Fruit fly (Drosophila melanogaster) whole organism, embryonic: Measurements from ENCODE around the gene Mettl2.

Experiments used
- Asciz ChIP-seq: fragments of 200-800 bp; sonication (Bioruptor generic); optimal IDR thresholded peaks from 2 replicates; lab custom pipeline; 2017; ENCODE audit warnings: missing biosample characterization, mild to moderate bottlenecking, missing genetic modification characterization, missing genetic modification reagents
- CG10366 ChIP-seq: fragments of 200-800 bp; sonication (Bioruptor generic); IDR thresholded peaks from 2 replicates; pipeline ENCODE4 v1.3.6; 2022; ENCODE audit warnings: missing biosample characterization, missing genetic modification characterization
- CG12155 ChIP-seq: fragments of 200-800 bp; sonication (Bioruptor generic); optimal IDR thresholded peaks from 3 replicates; lab custom pipeline; 2016; ENCODE audit warnings: missing biosample characterization, missing genetic modification characterization
- CG12659 ChIP-seq: fragments of 200-800 bp; sonication (Bioruptor generic); optimal IDR thresholded peaks from 3 replicates; lab custom pipeline; 2017; ENCODE audit warnings: mild to moderate bottlenecking, missing biosample characterization, missing genetic modification reagents, missing genetic modification characterization
- CG13296 ChIP-seq: fragments of 200-800 bp; sonication (Bioruptor generic); optimal IDR thresholded peaks from 3 replicates; lab custom pipeline; 2018; ENCODE audit warnings: missing biosample characterization, mild to moderate bottlenecking, missing genetic modification characterization
- CG13775 ChIP-seq: fragments of 200-800 bp; sonication (Bioruptor generic); optimal IDR thresholded peaks from 3 replicates; lab custom pipeline; 2017; ENCODE audit warnings: missing biosample characterization, mild to moderate bottlenecking, missing genetic modification characterization
- CG14441 ChIP-seq: fragments of 200-800 bp; sonication (Bioruptor generic); IDR thresholded peaks from 2 replicates; pipeline ENCODE4 v1.3.6; 2022; ENCODE audit warnings: missing biosample characterization, missing genetic modification characterization
- CG14667 ChIP-seq: fragments of 200-800 bp; sonication (Bioruptor generic); IDR thresholded peaks from 2 replicates; pipeline ENCODE4 v1.3.6; 2022; ENCODE audit warnings: missing biosample characterization, missing genetic modification characterization
- CG17361 ChIP-seq: fragments of 200-800 bp; sonication (Bioruptor generic); IDR thresholded peaks from 3 replicates; pipeline ENCODE4 v1.3.6; 2022; ENCODE audit warnings: missing biosample characterization, missing genetic modification characterization
- CG17385 ChIP-seq: fragments of 200-800 bp; sonication (Bioruptor generic); optimal IDR thresholded peaks from 3 replicates; lab custom pipeline; 2018; ENCODE audit warnings: missing biosample characterization, mild to moderate bottlenecking, missing genetic modification characterization
- CG18262 ChIP-seq: fragments of 200-800 bp; optimal IDR thresholded peaks from 3 replicates; lab custom pipeline; 2019; ENCODE audit warnings: missing biosample characterization, mild to moderate bottlenecking, missing genetic modification characterization, moderate library complexity
- CG1832 ChIP-seq: fragments of 200-800 bp; sonication (Bioruptor generic); optimal IDR thresholded peaks from 2 replicates; lab custom pipeline; 2017; ENCODE audit warnings: missing biosample characterization, mild to moderate bottlenecking, missing genetic modification characterization, inconsistent platforms
- CG18619 ChIP-seq: fragments of 200-800 bp; sonication (Bioruptor generic); optimal IDR thresholded peaks from 3 replicates; lab custom pipeline; 2017; ENCODE audit warnings: missing biosample characterization, mild to moderate bottlenecking, missing genetic modification characterization
- CG2120 ChIP-seq: fragments of 200-800 bp; sonication (Bioruptor generic); optimal IDR thresholded peaks from 3 replicates; lab custom pipeline; 2016; ENCODE audit warnings: missing biosample characterization, missing genetic modification characterization
- CG31224 ChIP-seq: fragments of 200-800 bp; sonication (Bioruptor generic); IDR thresholded peaks from 2 replicates; pipeline ENCODE4 v1.3.6; 2022; ENCODE audit warnings: missing biosample characterization, missing genetic modification characterization
- CG31441 ChIP-seq: fragments of 200-800 bp; sonication (Bioruptor generic); IDR thresholded peaks from 2 replicates; pipeline ENCODE4 v1.3.6; 2022; ENCODE audit warnings: missing biosample characterization, missing genetic modification characterization
- CG3407 ChIP-seq: fragments of 200-800 bp; sonication (Bioruptor generic); optimal IDR thresholded peaks from 2 replicates; lab custom pipeline; 2018; ENCODE audit warnings: missing biosample characterization, mild to moderate bottlenecking, missing genetic modification characterization
- CG3847 ChIP-seq: fragments of 200-800 bp; sonication (Bioruptor generic); IDR thresholded peaks from 2 replicates; pipeline ENCODE4 v1.3.6; 2022; ENCODE audit warnings: missing biosample characterization, missing genetic modification characterization
- CG4360 ChIP-seq: fragments of 200-800 bp; sonication (Bioruptor generic); IDR thresholded peaks from 2 replicates; pipeline ENCODE4 v1.3.6; 2022; ENCODE audit warnings: missing biosample characterization, missing genetic modification characterization
- CG4424 ChIP-seq: fragments of 200-800 bp; sonication (Bioruptor generic); optimal IDR thresholded peaks from 3 replicates; lab custom pipeline; 2016; ENCODE audit warnings: missing biosample characterization, missing genetic modification characterization
- CG6254 ChIP-seq: fragments of 200-800 bp; sonication (Bioruptor generic); optimal IDR thresholded peaks from 3 replicates; lab custom pipeline; 2017; ENCODE audit warnings: mild to moderate bottlenecking, missing biosample characterization, missing genetic modification reagents, missing genetic modification characterization
- CG8290 ChIP-seq, 3 experiments: fragments of 200-800 bp; sonication (Bioruptor generic); optimal IDR thresholded peaks; 2 replicates each; lab custom pipeline; 2016 to 2019; ENCODE audit warnings: missing biosample characterization in 3 of 3, missing genetic modification characterization in 3 of 3, mild to moderate bottlenecking in 2 of 3, moderate library complexity in 1 of 3
- CG8924 ChIP-seq: fragments of 200-800 bp; optimal IDR thresholded peaks from 3 replicates; lab custom pipeline; 2019; ENCODE audit warnings: missing biosample characterization, mild to moderate bottlenecking, missing genetic modification characterization, moderate library complexity
- CG9609 ChIP-seq: fragments of 200-800 bp; sonication (Bioruptor generic); optimal IDR thresholded peaks from 3 replicates; lab custom pipeline; 2016; ENCODE audit warnings: missing biosample characterization, missing genetic modification characterization
- CTCF ChIP-seq: fragments of 200-800 bp; sonication (Bioruptor generic); optimal IDR thresholded peaks from 2 replicates; lab custom pipeline; 2017; ENCODE audit warnings: missing biosample characterization, mild to moderate bottlenecking, missing genetic modification characterization, moderate library complexity
- Ets65A ChIP-seq: fragments of 200-800 bp; sonication (Bioruptor generic); peaks from one replicate; lab custom pipeline; 2016; ENCODE audit warnings: missing biosample characterization, missing genetic modification characterization
- Fer3 ChIP-seq: fragments of 200-800 bp; sonication (Bioruptor generic); optimal IDR thresholded peaks from 2 replicates; lab custom pipeline; 2018; ENCODE audit warnings: missing biosample characterization, mild to moderate bottlenecking, missing genetic modification characterization, moderate library complexity
- H2.0 ChIP-seq: fragments of 200-800 bp; sonication (Bioruptor generic); IDR thresholded peaks from 2 replicates; pipeline ENCODE4 v1.3.6; 2022; ENCODE audit warnings: missing biosample characterization, missing genetic modification characterization
- HHEX ChIP-seq: fragments of 200-800 bp; sonication (Bioruptor generic); optimal IDR thresholded peaks from 3 replicates; lab custom pipeline; 2017; ENCODE audit warnings: missing biosample characterization, mild to moderate bottlenecking, missing genetic modification characterization, missing genetic modification reagents
- Hand ChIP-seq: fragments of 200-800 bp; sonication (Bioruptor generic); optimal IDR thresholded peaks from 2 replicates; lab custom pipeline; 2017; ENCODE audit warnings: mild to moderate bottlenecking, missing biosample characterization, missing genetic modification reagents, missing genetic modification characterization
- Hsf ChIP-seq: fragments of 200-800 bp; sonication (Bioruptor generic); optimal IDR thresholded peaks from 3 replicates; lab custom pipeline; 2016; ENCODE audit warnings: missing biosample characterization, missing genetic modification characterization
- Lim3 ChIP-seq: fragments of 200-800 bp; sonication (Bioruptor generic); IDR thresholded peaks from 2 replicates; pipeline ENCODE4 v1.3.6; 2022; ENCODE audit warnings: missing biosample characterization, missing genetic modification characterization
- Mes4 ChIP-seq: fragments of 200-800 bp; sonication (Bioruptor generic); optimal IDR thresholded peaks from 2 replicates; lab custom pipeline; 2016; ENCODE audit warnings: missing biosample characterization, missing genetic modification characterization
- NFAT ChIP-seq: fragments of 200-800 bp; sonication (Bioruptor generic); IDR thresholded peaks from 2 replicates; pipeline ENCODE4 v1.3.6; 2022; ENCODE audit warnings: missing biosample characterization, missing genetic modification characterization
- PHDP ChIP-seq: fragments of 200-800 bp; sonication (Bioruptor generic); optimal IDR thresholded peaks from 3 replicates; lab custom pipeline; 2018; ENCODE audit warnings: missing biosample characterization, mild to moderate bottlenecking, missing genetic modification characterization, moderate library complexity
- Rx ChIP-seq: fragments of 200-800 bp; sonication (Bioruptor generic); IDR thresholded peaks from 2 replicates; pipeline ENCODE4 v1.3.6; 2022; ENCODE audit warnings: missing biosample characterization, missing genetic modification characterization
- Taf1 ChIP-seq: fragments of 200-800 bp; sonication (Bioruptor generic); IDR thresholded peaks from 2 replicates; pipeline ENCODE4 v1.3.6; 2022; ENCODE audit warnings: missing biosample characterization, missing genetic modification characterization
- al ChIP-seq: fragments of 200-800 bp; sonication (Bioruptor generic); IDR thresholded peaks from 2 replicates; pipeline ENCODE4 v1.3.6; 2022; ENCODE audit warnings: missing biosample characterization, missing genetic modification characterization
- fd102C ChIP-seq: fragments of 200-800 bp; sonication (Bioruptor generic); optimal IDR thresholded peaks from 2 replicates; lab custom pipeline; 2018; ENCODE audit warnings: missing biosample characterization, mild to moderate bottlenecking, missing genetic modification characterization, moderate library complexity
- gro ChIP-seq: fragments of 200-800 bp; sonication (Bioruptor generic); optimal IDR thresholded peaks from 2 replicates; lab custom pipeline; 2016; ENCODE audit warnings: missing biosample characterization, missing genetic modification characterization
- kay ChIP-seq: fragments of 200-800 bp; sonication (Bioruptor generic); optimal IDR thresholded peaks from 2 replicates; lab custom pipeline; 2016; ENCODE audit warnings: missing biosample characterization, missing genetic modification characterization
- klu ChIP-seq: fragments of 200-800 bp; sonication (Bioruptor generic); IDR thresholded peaks from 2 replicates; pipeline ENCODE4 v1.3.6; 2022; ENCODE audit warnings: missing biosample characterization, missing genetic modification characterization
- lab ChIP-seq: fragments of 200-800 bp; sonication (Bioruptor generic); optimal IDR thresholded peaks from 3 replicates; lab custom pipeline; 2017; ENCODE audit warnings: missing biosample characterization, missing genetic modification characterization, mild to moderate bottlenecking, moderate library complexity, missing genetic modification reagents
- nerfin-2 ChIP-seq: fragments of 200-800 bp; sonication (Bioruptor generic); IDR thresholded peaks from 2 replicates; pipeline ENCODE4 v1.3.6; 2022; ENCODE audit warnings: missing biosample characterization, missing genetic modification characterization; ENCODE audit not compliant: partially characterized antibody
- odd ChIP-seq: fragments of 200-800 bp; sonication (Bioruptor generic); optimal IDR thresholded peaks from 2 replicates; lab custom pipeline; 2017; ENCODE audit warnings: missing biosample characterization, mild to moderate bottlenecking, missing genetic modification characterization
- phol ChIP-seq: fragments of 200-800 bp; sonication (Bioruptor generic); optimal IDR thresholded peaks from 3 replicates; lab custom pipeline; 2018; ENCODE audit warnings: missing biosample characterization, mild to moderate bottlenecking, missing genetic modification characterization, moderate library complexity
- prd ChIP-seq, 3 experiments: fragments of >200 bp in 2 of 3; fragments of 200-800 bp in 1 of 3; sonication (Bioruptor generic) in 1 of 3; optimal IDR thresholded peaks in 2 of 3; IDR thresholded peaks in 1 of 3; 2 replicates in 2 of 3; 3 replicates in 1 of 3; pipeline versions ENCODE4 v1.3.6 to Lab custom; 2017 to 2022; ENCODE audit warnings: missing biosample characterization in 1 of 3, missing genetic modification characterization in 1 of 3
- shn ChIP-seq: fragments of 200-800 bp; sonication (Bioruptor generic); optimal IDR thresholded peaks from 3 replicates; lab custom pipeline; 2016; ENCODE audit warnings: missing biosample characterization, missing genetic modification characterization
- sob ChIP-seq: fragments of 200-800 bp; sonication (Bioruptor generic); IDR thresholded peaks from 2 replicates; pipeline ENCODE4 v1.3.6; 2022; ENCODE audit warnings: missing biosample characterization, missing genetic modification characterization
- twi ChIP-seq: fragments of 200-800 bp; optimal IDR thresholded peaks from 2 replicates; lab custom pipeline; 2019; ENCODE audit warnings: missing biosample characterization, mild to moderate bottlenecking, missing genetic modification characterization, moderate library complexity

Mettl2 gene

DNA sequence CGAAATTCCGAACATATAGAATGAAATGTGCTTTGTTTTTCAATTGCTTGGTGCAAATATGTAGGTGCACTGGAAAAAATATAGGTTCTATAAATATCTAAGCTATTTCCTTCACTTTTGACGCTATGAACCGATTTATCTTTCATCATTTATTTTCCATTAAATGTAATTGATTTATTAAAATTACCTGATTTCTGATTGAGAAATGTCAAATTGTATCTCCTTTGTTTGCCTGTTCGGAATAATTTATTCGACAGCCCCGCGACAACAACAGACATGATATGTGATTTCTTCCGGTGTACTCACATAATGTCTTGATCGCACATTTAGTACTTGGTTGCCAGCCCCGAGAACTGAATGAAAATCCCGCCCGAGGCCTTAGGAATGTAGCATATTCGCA, 29.4 kb downstream of the Mettl2 start (continued):
- peak; percentile 34 for TF ChIP-seq HHEX (GFP tag; lab: Kevin White, UChicago)
- TF ChIP-seq Asciz (GFP tag; lab: Kevin White, UChicago): no peak
- peak; percentile 1 for TF ChIP-seq Hand (GFP tag; lab: Kevin White, UChicago)
- no peak for TF ChIP-seq CG6254
- TF ChIP-seq Fer3 (tag; lab: Kevin White, UChicago): peak; percentile 42
- TF ChIP-seq CG3847 (GFP tag; lab: Robert Waterston, UW): peak; percentile 61
- TF ChIP-seq gro (GFP tag; lab: Kevin White, UChicago): no peak
- no peak for TF ChIP-seq twi (tag; lab: Kevin White, UChicago)
- TF ChIP-seq CG3407 (GFP tag; lab: Kevin White, UChicago): no peak
- TF ChIP-seq CG14441 (GFP tag; lab: Robert Waterston, UW): peak; percentile 56; the same call in 1 of the 2 replicates
- TF ChIP-seq lab (GFP tag; lab: Kevin White, UChicago): peak; percentile 36
- TF ChIP-seq CG18619 (GFP tag; lab: Kevin White, UChicago): peak; percentile 26
- no peak for TF ChIP-seq nerfin-2 (GFP tag; lab: Robert Waterston, UW)
- no peak for TF ChIP-seq CG8290 (GFP tag; optimal IDR thresholded peaks at IDR 0.05; lab: Kevin White, UChicago)
- TF ChIP-seq CG8290 (tag; optimal IDR thresholded peaks at IDR 0.05; lab: Kevin White, UChicago): peak in 1 of 2 experiments; percentile 25
- peak; percentile 37; the same call in 1 of the 2 replicates for TF ChIP-seq H2.0 (GFP tag; lab: Robert Waterston, UW)
- peak; percentile 34 for TF ChIP-seq phol (tag; lab: Kevin White, UChicago)
- peak; percentile 54 for TF ChIP-seq klu (GFP tag; lab: Robert Waterston, UW)
- peak; percentile 1 for TF ChIP-seq shn (GFP tag; lab: Kevin White, UChicago)
- TF ChIP-seq fd102C (GFP tag; lab: Kevin White, UChicago): no peak
- TF ChIP-seq Taf1: 0 out of 2 replicates have a peak, but pooled peaks have one; percentile 10
- TF ChIP-seq CG8924 (tag; lab: Kevin White, UChicago): peak; percentile 32
- 0 out of 2 replicates have a peak, but pooled peaks have one; percentile 43 for TF ChIP-seq sob (GFP tag; lab: Robert Waterston, UW)
- no peak for TF ChIP-seq kay (GFP tag; lab: Kevin White, UChicago)
- TF ChIP-seq Hsf: peak; percentile 4
- peak; percentile 49; the same call in 1 of the 3 replicates for TF ChIP-seq CG17361 (GFP tag; lab: Robert Waterston, UW)
- TF ChIP-seq Lim3 (GFP tag; lab: Robert Waterston, UW): no peak
- TF ChIP-seq PHDP: peak; percentile 48
- TF ChIP-seq NFAT: peak; percentile 55; the same call in 1 of the 2 replicates
- no peak for TF ChIP-seq CG9609 (GFP tag; lab: Kevin White, UChicago)
- TF ChIP-seq CG12659 (GFP tag; lab: Kevin White, UChicago): peak; percentile 31
- TF ChIP-seq odd (GFP tag; lab: Kevin White, UChicago): no peak
- peak; percentile 31; the same call in 1 of the 2 replicates for TF ChIP-seq CG31441
- peak; percentile 94 for TF ChIP-seq Ets65A
- peak; percentile 12 for TF ChIP-seq CG4424 (GFP tag; lab: Kevin White, UChicago)
- peak; percentile 67 for TF ChIP-seq al (GFP tag; lab: Robert Waterston, UW)
- no peak for TF ChIP-seq Rx
- TF ChIP-seq CG17385: peak; percentile 9
- TF ChIP-seq CG12155 (GFP tag; lab: Kevin White, UChicago): peak; percentile 40
- no peak for TF ChIP-seq CG4360 (GFP tag; lab: Robert Waterston, UW)
- peak; percentile 57 for TF ChIP-seq CG31224 (GFP tag; lab: Robert Waterston, UW)
- TF ChIP-seq CG2120 (GFP tag; lab: Kevin White, UChicago): peak; percentile 75
- peak; percentile 12 for TF ChIP-seq CG13296 (GFP tag; lab: Kevin White, UChicago)
- TF ChIP-seq Mes4: no peak
- peak; percentile 19; the same call in 1 of the 2 replicates for TF ChIP-seq CG10366 (GFP tag; lab: Robert Waterston, UW)
- peak; percentile 46 for TF ChIP-seq CG13775 (GFP tag; lab: Kevin White, UChicago)
- no peak for TF ChIP-seq prd (optimal IDR thresholded peaks at IDR 0.05; lab: Kevin White, UChicago)
- peak; percentile 44; the same call in 1 of the 3 replicates for TF ChIP-seq prd (GFP tag; IDR thresholded peaks at IDR 0.05; lab: Robert Waterston, UW)
- no peak for TF ChIP-seq CG1832 (GFP tag; lab: Kevin White, UChicago)
- peak; percentile 10; the same call in 1 of the 2 replicates for TF ChIP-seq CG14667 (GFP tag; lab: Robert Waterston, UW)
- no peak for TF ChIP-seq CTCF (GFP tag; lab: Kevin White, UChicago)
- no peak for TF ChIP-seq CG18262 (tag; lab: Kevin White, UChicago)
